Fruit fly (Drosophila melanogaster) whole organism, embryonic: ENCODE measurements around the gene CG14883.

ENCODE experiments used
- Atf-2 ChIP-seq: fragments of 200-800 bp; sonication (Bioruptor generic); optimal IDR thresholded peaks from 2 replicates; lab custom pipeline; 2016; ENCODE audit warnings: missing biosample characterization, missing genetic modification characterization
- Bdp1 ChIP-seq: fragments of 200-800 bp; sonication (Bioruptor generic); optimal IDR thresholded peaks from 3 replicates; lab custom pipeline; 2016; ENCODE audit warnings: missing biosample characterization, missing genetic modification characterization
- CG10274 ChIP-seq: fragments of 200-800 bp; sonication (Bioruptor generic); optimal IDR thresholded peaks from 3 replicates; lab custom pipeline; 2017; ENCODE audit warnings: missing biosample characterization, mild to moderate bottlenecking, missing genetic modification characterization
- CG11247 ChIP-seq: fragments of 200-800 bp; sonication (Bioruptor generic); IDR thresholded peaks from 2 replicates; pipeline ENCODE4 v1.3.6; 2022; ENCODE audit warnings: missing biosample characterization, missing genetic modification characterization
- CG12155 ChIP-seq: fragments of 200-800 bp; sonication (Bioruptor generic); optimal IDR thresholded peaks from 3 replicates; lab custom pipeline; 2016; ENCODE audit warnings: missing biosample characterization, missing genetic modification characterization
- CG12942 ChIP-seq: fragments of 200-800 bp; sonication (Bioruptor generic); optimal IDR thresholded peaks from 3 replicates; lab custom pipeline; 2016; ENCODE audit warnings: missing biosample characterization, missing genetic modification characterization
- CG13296 ChIP-seq: fragments of 200-800 bp; sonication (Bioruptor generic); optimal IDR thresholded peaks from 3 replicates; lab custom pipeline; 2018; ENCODE audit warnings: missing biosample characterization, mild to moderate bottlenecking, missing genetic modification characterization
- CG14050 ChIP-seq: fragments of 200-800 bp; sonication (Bioruptor generic); IDR thresholded peaks from 3 replicates; pipeline ENCODE4 v1.3.6; 2022; ENCODE audit warnings: missing biosample characterization, missing genetic modification characterization
- CG14667 ChIP-seq: fragments of 200-800 bp; sonication (Bioruptor generic); IDR thresholded peaks from 2 replicates; pipeline ENCODE4 v1.3.6; 2022; ENCODE audit warnings: missing biosample characterization, missing genetic modification characterization
- CG16863 ChIP-seq: fragments of 200-800 bp; sonication (Bioruptor generic); optimal IDR thresholded peaks from 3 replicates; lab custom pipeline; 2016; ENCODE audit warnings: missing biosample characterization, missing genetic modification characterization
- CG17385 ChIP-seq: fragments of 200-800 bp; sonication (Bioruptor generic); optimal IDR thresholded peaks from 3 replicates; lab custom pipeline; 2018; ENCODE audit warnings: missing biosample characterization, mild to moderate bottlenecking, missing genetic modification characterization
- CG18619 ChIP-seq: fragments of 200-800 bp; sonication (Bioruptor generic); optimal IDR thresholded peaks from 3 replicates; lab custom pipeline; 2017; ENCODE audit warnings: missing biosample characterization, mild to moderate bottlenecking, missing genetic modification characterization
- CG2129 ChIP-seq: fragments of 200-800 bp; sonication (Bioruptor generic); IDR thresholded peaks from 2 replicates; pipeline ENCODE4 v1.3.6; 2022; ENCODE audit warnings: missing biosample characterization, missing genetic modification characterization; ENCODE audit not compliant: partially characterized antibody
- CG3065 ChIP-seq: fragments of 200-800 bp; sonication (Bioruptor generic); optimal IDR thresholded peaks from 2 replicates; lab custom pipeline; 2016; ENCODE audit warnings: missing biosample characterization, missing genetic modification characterization
- CG32532 ChIP-seq: fragments of 200-800 bp; sonication (Bioruptor generic); IDR thresholded peaks from 2 replicates; pipeline ENCODE4 v1.3.6; 2022; ENCODE audit warnings: missing biosample characterization, missing genetic modification characterization
- CG8290 ChIP-seq, 3 experiments: fragments of 200-800 bp; sonication (Bioruptor generic); optimal IDR thresholded peaks; 2 replicates each; lab custom pipeline; 2016 to 2019; ENCODE audit warnings: missing biosample characterization in 3 of 3, missing genetic modification characterization in 3 of 3, mild to moderate bottlenecking in 2 of 3, moderate library complexity in 1 of 3
- CG9727 ChIP-seq: fragments of 200-800 bp; sonication (Bioruptor generic); optimal IDR thresholded peaks from 3 replicates; lab custom pipeline; 2017; ENCODE audit warnings: missing biosample characterization, mild to moderate bottlenecking, missing genetic modification characterization
- Chrac-16 ChIP-seq: fragments of 200-800 bp; sonication (Bioruptor generic); optimal IDR thresholded peaks from 3 replicates; lab custom pipeline; 2016; ENCODE audit warnings: missing biosample characterization, missing genetic modification characterization
- D ChIP-seq, 2 experiments: fragments of 200-800 bp in 1 of 2; fragments of >200 bp in 1 of 2; sonication (Bioruptor generic) in 1 of 2; optimal IDR thresholded peaks; 2 replicates in 1 of 2; 3 replicates in 1 of 2; lab custom pipeline; 2017; ENCODE audit warnings: mild to moderate bottlenecking in 1 of 2, missing biosample characterization in 1 of 2, missing genetic modification characterization in 1 of 2, missing genetic modification reagents in 1 of 2
- Drgx ChIP-seq: fragments of 200-800 bp; sonication (Bioruptor generic); IDR thresholded peaks from 2 replicates; pipeline ENCODE4 v1.3.6; 2022; ENCODE audit warnings: missing biosample characterization, missing genetic modification characterization
- Eip74EF ChIP-seq, 2 experiments: fragments of 200-800 bp in 1 of 2; fragments of >200 bp in 1 of 2; sonication (Bioruptor generic) in 1 of 2; optimal IDR thresholded peaks; 2 replicates each; lab custom pipeline; 2017 to 2019; ENCODE audit warnings: missing biosample characterization in 2 of 2, missing genetic modification characterization in 2 of 2, mild to moderate bottlenecking in 1 of 2, moderate library complexity in 1 of 2
- Gug ChIP-seq: fragments of 200-800 bp; sonication (Bioruptor generic); IDR thresholded peaks from 4 replicates; pipeline ENCODE4 v1.3.6; 2022; ENCODE audit warnings: missing biosample characterization, missing genetic modification characterization
- H2.0 ChIP-seq: fragments of 200-800 bp; sonication (Bioruptor generic); IDR thresholded peaks from 2 replicates; pipeline ENCODE4 v1.3.6; 2022; ENCODE audit warnings: missing biosample characterization, missing genetic modification characterization
- Hmr ChIP-seq: fragments of 200-800 bp; sonication (Bioruptor generic); optimal IDR thresholded peaks from 3 replicates; lab custom pipeline; 2017; ENCODE audit warnings: mild to moderate bottlenecking, missing biosample characterization, missing genetic modification reagents, missing genetic modification characterization
- MTF-1 ChIP-seq: fragments of 200-800 bp; sonication (Bioruptor generic); optimal IDR thresholded peaks from 2 replicates; lab custom pipeline; 2018; ENCODE audit warnings: missing biosample characterization, mild to moderate bottlenecking, missing genetic modification characterization, borderline replicate concordance
- Opbp ChIP-seq: fragments of 200-800 bp; sonication (Bioruptor generic); IDR thresholded peaks from 3 replicates; pipeline ENCODE4 v1.3.6; 2022; ENCODE audit warnings: missing biosample characterization, missing genetic modification characterization; ENCODE audit not compliant: partially characterized antibody
- cas ChIP-seq: fragments of 200-800 bp; sonication (Bioruptor generic); IDR thresholded peaks from 2 replicates; pipeline ENCODE4 v1.3.6; 2022; ENCODE audit warnings: missing biosample characterization, missing genetic modification characterization
- danr ChIP-seq: fragments of 200-800 bp; sonication (Bioruptor generic); IDR thresholded peaks from 2 replicates; pipeline ENCODE4 v1.3.6; 2022; ENCODE audit warnings: missing biosample characterization, missing genetic modification characterization
- dm ChIP-seq: fragments of 200-800 bp; sonication (Bioruptor generic); optimal IDR thresholded peaks from 3 replicates; lab custom pipeline; 2016; ENCODE audit warnings: missing biosample characterization, missing genetic modification characterization
- dpn ChIP-seq, 2 experiments: fragments of 200-800 bp; sonication (Bioruptor generic); optimal IDR thresholded peaks; 3 replicates each; lab custom pipeline; 2016; ENCODE audit warnings: missing biosample characterization in 2 of 2, missing genetic modification characterization in 2 of 2
- en ChIP-seq: fragments of 200-800 bp; sonication (Bioruptor generic); optimal IDR thresholded peaks from 2 replicates; lab custom pipeline; 2016; ENCODE audit warnings: missing biosample characterization, missing genetic modification characterization
- fd64A ChIP-seq: fragments of 200-800 bp; sonication (Bioruptor generic); optimal IDR thresholded peaks from 3 replicates; lab custom pipeline; 2018; ENCODE audit warnings: missing biosample characterization, mild to moderate bottlenecking, missing genetic modification characterization
- gro ChIP-seq: fragments of 200-800 bp; sonication (Bioruptor generic); optimal IDR thresholded peaks from 2 replicates; lab custom pipeline; 2016; ENCODE audit warnings: missing biosample characterization, missing genetic modification characterization
- lab ChIP-seq: fragments of 200-800 bp; sonication (Bioruptor generic); optimal IDR thresholded peaks from 3 replicates; lab custom pipeline; 2017; ENCODE audit warnings: missing biosample characterization, missing genetic modification characterization, mild to moderate bottlenecking, moderate library complexity, missing genetic modification reagents
- lmd ChIP-seq: fragments of 200-800 bp; sonication (Bioruptor generic); IDR thresholded peaks from 2 replicates; pipeline ENCODE4 v1.3.6; 2022; ENCODE audit warnings: missing biosample characterization, missing genetic modification characterization
- mirr ChIP-seq: fragments of 200-800 bp; sonication (Bioruptor generic); optimal IDR thresholded peaks from 3 replicates; lab custom pipeline; 2018; ENCODE audit warnings: missing biosample characterization, mild to moderate bottlenecking, missing genetic modification characterization
- org-1 ChIP-seq: fragments of 200-800 bp; sonication (Bioruptor generic); optimal IDR thresholded peaks from 2 replicates; lab custom pipeline; 2017; ENCODE audit warnings: missing biosample characterization, missing genetic modification characterization
- pb ChIP-seq: fragments of 200-800 bp; sonication (Bioruptor generic); optimal IDR thresholded peaks from 3 replicates; lab custom pipeline; 2016; ENCODE audit warnings: missing biosample characterization, missing genetic modification characterization
- pfk ChIP-seq: fragments of 200-800 bp; sonication (Bioruptor generic); optimal IDR thresholded peaks from 2 replicates; lab custom pipeline; 2018; ENCODE audit warnings: missing biosample characterization, mild to moderate bottlenecking, missing genetic modification characterization, moderate library complexity
- phol ChIP-seq: fragments of 200-800 bp; sonication (Bioruptor generic); optimal IDR thresholded peaks from 3 replicates; lab custom pipeline; 2018; ENCODE audit warnings: missing biosample characterization, mild to moderate bottlenecking, missing genetic modification characterization, moderate library complexity
- pnt ChIP-seq: fragments of 200-800 bp; sonication (Bioruptor generic); optimal IDR thresholded peaks from 3 replicates; lab custom pipeline; 2016; ENCODE audit warnings: missing biosample characterization, missing genetic modification characterization
- ro ChIP-seq: fragments of 200-800 bp; sonication (Bioruptor generic); IDR thresholded peaks from 2 replicates; pipeline ENCODE4 v1.3.6; 2022; ENCODE audit warnings: missing biosample characterization, missing genetic modification characterization
- sens-2 ChIP-seq: fragments of 200-800 bp; sonication (Bioruptor generic); IDR thresholded peaks from 2 replicates; pipeline ENCODE4 v1.3.6; 2022; ENCODE audit warnings: missing biosample characterization, missing genetic modification characterization
- shn ChIP-seq: fragments of 200-800 bp; sonication (Bioruptor generic); optimal IDR thresholded peaks from 3 replicates; lab custom pipeline; 2016; ENCODE audit warnings: missing biosample characterization, missing genetic modification characterization
- sisA ChIP-seq: fragments of 200-800 bp; sonication (Bioruptor generic); IDR thresholded peaks from 2 replicates; pipeline ENCODE4 v1.3.6; 2022; ENCODE audit warnings: missing biosample characterization, missing genetic modification characterization
- slbo ChIP-seq: fragments of 200-800 bp; sonication (Bioruptor generic); IDR thresholded peaks from 2 replicates; pipeline ENCODE4 v1.3.6; 2022; ENCODE audit warnings: missing biosample characterization, missing genetic modification characterization
- tio ChIP-seq: fragments of 200-800 bp; sonication (Bioruptor generic); optimal IDR thresholded peaks from 2 replicates; lab custom pipeline; 2017; ENCODE audit warnings: missing biosample characterization, missing genetic modification characterization, inconsistent platforms
- unc-4 ChIP-seq: fragments of 200-800 bp; sonication (Bioruptor generic); IDR thresholded peaks from 2 replicates; pipeline ENCODE4 v1.3.6; 2022; ENCODE audit warnings: missing biosample characterization, missing genetic modification characterization; ENCODE audit not compliant: partially characterized antibody
- wek ChIP-seq: fragments of 200-800 bp; sonication (Bioruptor generic); optimal IDR thresholded peaks from 3 replicates; lab custom pipeline; 2018; ENCODE audit warnings: missing biosample characterization, mild to moderate bottlenecking, missing genetic modification characterization, moderate library complexity

Gene CG14883

DNA sequence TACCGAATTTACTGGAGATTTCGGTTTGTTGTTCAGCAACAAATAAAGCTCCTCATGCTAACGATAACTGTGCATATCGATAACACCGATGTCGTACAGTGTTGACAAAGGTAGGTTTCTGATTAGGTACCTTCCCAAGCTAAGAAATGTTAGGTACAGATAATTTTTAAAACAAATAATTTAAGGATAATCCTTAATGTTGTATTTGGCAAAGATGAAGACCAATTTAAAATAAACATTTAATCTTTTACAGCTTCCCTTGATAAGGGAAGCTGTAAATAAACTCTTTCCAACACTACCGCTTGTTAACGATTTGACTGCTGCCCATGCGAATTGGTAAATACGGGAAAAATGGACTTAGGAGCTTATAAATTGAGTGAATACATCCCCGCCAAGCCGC lies 12.9 kb upstream of the CG14883 start, which contains the start of the genes Ttc1 and CG14882 (continued):
- TF ChIP-seq CG16863 = peak; percentile 87
- peak; percentile 83 for TF ChIP-seq CG13296 (GFP tag; lab: Kevin White, UChicago)
- no peak for TF ChIP-seq CG10274 (GFP tag; lab: Kevin White, UChicago)
- TF ChIP-seq CG11247 (GFP tag; lab: Robert Waterston, UW) = peak; percentile 89
- peak; percentile 82 for TF ChIP-seq CG8290 (GFP tag; optimal IDR thresholded peaks at IDR 0.05; lab: Kevin White, UChicago)
- TF ChIP-seq CG8290 (tag; optimal IDR thresholded peaks at IDR 0.05; lab: Kevin White, UChicago) = peak in 1 of 2 experiments; percentile 78
- no peak for TF ChIP-seq CG2129 (GFP tag; lab: Robert Waterston, UW)
- no peak; the same call in 1 of the 2 replicates for TF ChIP-seq ro (GFP tag; lab: Robert Waterston, UW)
- TF ChIP-seq pb (GFP tag; lab: Kevin White, UChicago) = no peak
- TF ChIP-seq pfk (GFP tag; lab: Kevin White, UChicago) = no peak
- TF ChIP-seq CG3065 = peak; percentile 57
- TF ChIP-seq Bdp1 (GFP tag; lab: Kevin White, UChicago) = peak; percentile 73
- peak; percentile 75 for TF ChIP-seq CG9727
- peak; percentile 52 for TF ChIP-seq mirr (GFP tag; lab: Kevin White, UChicago)
- TF ChIP-seq MTF-1 (GFP tag; lab: Kevin White, UChicago) = peak; percentile 27
- peak; percentile 77 for TF ChIP-seq Atf-2 (GFP tag; lab: Kevin White, UChicago)
- TF ChIP-seq sisA (GFP tag; lab: Robert Waterston, UW) = peak; percentile 53; the same call in 1 of the 2 replicates
- peak; percentile 95 for TF ChIP-seq slbo (GFP tag; lab: Robert Waterston, UW)
- no peak; the same call in 1 of the 2 replicates for TF ChIP-seq CG14667 (GFP tag; lab: Robert Waterston, UW)
- peak; percentile 42; the same call in 1 of the 3 replicates for TF ChIP-seq Opbp
- peak; percentile 67 for TF ChIP-seq dm (GFP tag; lab: Kevin White, UChicago)
- peak; percentile 84 for TF ChIP-seq CG12155 (GFP tag; lab: Kevin White, UChicago)
- TF ChIP-seq CG17385 (GFP tag; lab: Kevin White, UChicago) = peak; percentile 84
- no peak for TF ChIP-seq tio (GFP tag; lab: Kevin White, UChicago)
- TF ChIP-seq CG18619 = peak; percentile 72
- no peak for TF ChIP-seq wek (GFP tag; lab: Kevin White, UChicago)
- no peak; the same call in 1 of the 2 replicates for TF ChIP-seq danr
- TF ChIP-seq D (optimal IDR thresholded peaks at IDR 0.05; lab: Kevin White, UChicago) = no peak
- TF ChIP-seq D (GFP tag; optimal IDR thresholded peaks at IDR 0.05; lab: Kevin White, UChicago) = peak; percentile 54
- TF ChIP-seq cas (GFP tag; lab: Robert Waterston, UW) = peak; percentile 51; the same call in 1 of the 2 replicates
- peak; percentile 92 for TF ChIP-seq H2.0
- TF ChIP-seq Chrac-16 = peak; percentile 84
- TF ChIP-seq unc-4 = peak; percentile 50; the same call in 1 of the 2 replicates
- no peak for TF ChIP-seq fd64A (GFP tag; lab: Kevin White, UChicago)
- TF ChIP-seq sens-2 (GFP tag; lab: Robert Waterston, UW) = peak; percentile 72; the same call in 1 of the 2 replicates
- peak; percentile 84 to 91 for TF ChIP-seq dpn (GFP tag; optimal IDR thresholded peaks at IDR 0.05; lab: Kevin White, UChicago)
- TF ChIP-seq CG32532 (GFP tag; lab: Robert Waterston, UW) = peak; percentile 92
- peak; percentile 78 for TF ChIP-seq en (GFP tag; lab: Kevin White, UChicago)
- TF ChIP-seq CG12942 (GFP tag; lab: Kevin White, UChicago) = peak; percentile 81
- peak; percentile 78 for TF ChIP-seq shn (GFP tag; lab: Kevin White, UChicago)
- TF ChIP-seq lmd = peak; percentile 80
- TF ChIP-seq lab (GFP tag; lab: Kevin White, UChicago) = no peak
- peak; percentile 85 for TF ChIP-seq Drgx (GFP tag; lab: Robert Waterston, UW)
- TF ChIP-seq Hmr (GFP tag; lab: Kevin White, UChicago) = no peak
- no peak for TF ChIP-seq Eip74EF (GFP tag; optimal IDR thresholded peaks at IDR 0.05; lab: Kevin White, UChicago)
- TF ChIP-seq CG14050 (GFP tag; lab: Robert Waterston, UW) = peak; percentile 92
- TF ChIP-seq org-1 = no peak
- TF ChIP-seq pnt (GFP tag; lab: Kevin White, UChicago) = peak; percentile 73
- TF ChIP-seq gro = peak; percentile 91
- peak; percentile 80 for TF ChIP-seq phol
- TF ChIP-seq Gug (GFP tag; lab: Robert Waterston, UW) = no peak; the same call in 2 of the 4 replicates
